Fruit fly (Drosophila melanogaster): ENCODE results near the gene RpS28-like.

Gene RpS28-like

DNA sequence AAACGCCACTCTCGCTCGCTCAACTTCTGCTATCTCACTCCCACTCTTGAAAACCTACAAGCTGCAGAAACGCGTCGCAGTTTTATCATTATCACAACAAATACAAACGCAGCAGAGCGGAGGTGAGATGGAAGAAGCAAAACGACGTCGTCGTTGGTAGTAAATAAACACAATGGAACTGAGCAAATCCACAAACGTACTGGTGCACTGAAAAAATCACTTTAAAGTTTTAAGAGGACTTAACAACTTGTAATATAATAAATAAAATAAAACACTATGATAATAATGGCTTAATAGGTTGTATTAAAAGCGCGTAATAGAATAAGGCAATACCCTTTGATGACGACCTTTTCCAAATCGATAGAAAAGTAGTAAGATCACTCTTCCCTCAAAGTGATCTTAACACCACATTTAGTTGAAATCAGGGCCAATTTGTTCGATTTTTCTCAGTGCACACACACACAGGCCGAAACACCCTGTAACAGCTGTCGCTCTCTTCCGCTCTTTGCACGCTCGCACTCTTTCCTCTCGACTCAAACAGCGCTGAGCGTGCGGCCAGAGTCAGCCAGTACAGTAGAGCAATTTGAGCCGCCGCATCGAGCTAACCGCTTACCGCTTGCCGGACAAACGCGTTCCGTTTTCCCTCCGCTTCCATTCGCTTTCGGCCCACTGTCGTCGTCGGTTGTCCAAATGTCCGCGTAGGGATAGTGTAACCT is 12.8 kb downstream of the RpS28-like start (continued):
- TF ChIP-seq eg (GFP tag; IDR thresholded peaks at IDR 0.05) = peak; percentile 94
- TF ChIP-seq CG10669 (GFP tag; optimal IDR thresholded peaks at IDR 0.05) = peak; percentile 94
- TF ChIP-seq acj6 (GFP tag; optimal IDR thresholded peaks at IDR 0.05) = peak; percentile 96
- TF ChIP-seq fd59A (GFP tag; optimal IDR thresholded peaks at IDR 0.05) = peak; percentile 95
- peak; percentile 97 for TF ChIP-seq CG3032 (tag; optimal IDR thresholded peaks at IDR 0.05)
- peak; percentile 97 for TF ChIP-seq svp (GFP tag)
- TF ChIP-seq Eip75B (GFP tag; optimal IDR thresholded peaks at IDR 0.05) = peak; percentile 86
- peak; percentile 93 for TF ChIP-seq CG6163 (GFP tag; IDR thresholded peaks at IDR 0.05)
- TF ChIP-seq cyc (GFP tag; optimal IDR thresholded peaks at IDR 0.05) = peak; percentile 92
- TF ChIP-seq Eip78C (GFP tag) = peak; percentile 97
- peak; percentile 91 for TF ChIP-seq CG3919 (GFP tag; optimal IDR thresholded peaks at IDR 0.05)
- peak; percentile 89 for TF ChIP-seq Sox102F (GFP tag; optimal IDR thresholded peaks at IDR 0.05)
- TF ChIP-seq CG31627 (GFP tag; optimal IDR thresholded peaks at IDR 0.05) = peak; percentile 92
- TF ChIP-seq CG8119 (GFP tag; IDR thresholded peaks at IDR 0.05) = peak; percentile 98
- TF ChIP-seq salr (GFP tag; optimal IDR thresholded peaks at IDR 0.05) = peak; percentile 74 to 91
- peak; percentile 94 for TF ChIP-seq CG34406 (GFP tag; optimal IDR thresholded peaks at IDR 0.05)

DNA sequence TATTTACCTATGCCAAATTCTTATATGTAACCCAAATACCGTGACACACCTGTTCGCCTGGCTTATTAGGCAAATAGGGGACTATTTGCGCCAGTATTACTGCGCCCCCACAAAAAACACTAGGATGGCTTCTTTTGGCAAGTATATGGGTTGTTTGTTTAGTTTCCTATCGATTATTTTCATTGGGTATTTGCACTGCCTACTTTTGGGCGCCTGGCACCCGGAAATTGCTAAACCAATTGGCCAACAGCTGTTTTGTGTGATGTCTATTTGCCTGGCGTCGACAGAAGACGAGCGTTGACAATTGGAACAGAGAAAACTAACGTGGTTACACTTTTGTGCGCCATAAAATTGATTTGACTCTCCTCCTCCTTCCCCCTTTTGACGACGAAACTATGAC is 16.4 kb downstream of the RpS28-like start:
- TF ChIP-seq CG7368 (GFP tag; optimal IDR thresholded peaks at IDR 0.05) = no peak
- peak; percentile 30 for TF ChIP-seq fkh (GFP tag; optimal IDR thresholded peaks at IDR 0.05)
- no peak for TF ChIP-seq Sox15 (GFP tag; optimal IDR thresholded peaks at IDR 0.05)
- TF ChIP-seq CG11762 (GFP tag; optimal IDR thresholded peaks at IDR 0.05; ENCODE audit: insufficient read depth) = no peak
- no peak for TF ChIP-seq CG6854 (GFP tag; optimal IDR thresholded peaks at IDR 0.05)
- no peak for TF ChIP-seq Blimp-1 (GFP tag; optimal IDR thresholded peaks at IDR 0.05)
- TF ChIP-seq fd85E (GFP tag; optimal IDR thresholded peaks at IDR 0.05) = no peak

DNA sequence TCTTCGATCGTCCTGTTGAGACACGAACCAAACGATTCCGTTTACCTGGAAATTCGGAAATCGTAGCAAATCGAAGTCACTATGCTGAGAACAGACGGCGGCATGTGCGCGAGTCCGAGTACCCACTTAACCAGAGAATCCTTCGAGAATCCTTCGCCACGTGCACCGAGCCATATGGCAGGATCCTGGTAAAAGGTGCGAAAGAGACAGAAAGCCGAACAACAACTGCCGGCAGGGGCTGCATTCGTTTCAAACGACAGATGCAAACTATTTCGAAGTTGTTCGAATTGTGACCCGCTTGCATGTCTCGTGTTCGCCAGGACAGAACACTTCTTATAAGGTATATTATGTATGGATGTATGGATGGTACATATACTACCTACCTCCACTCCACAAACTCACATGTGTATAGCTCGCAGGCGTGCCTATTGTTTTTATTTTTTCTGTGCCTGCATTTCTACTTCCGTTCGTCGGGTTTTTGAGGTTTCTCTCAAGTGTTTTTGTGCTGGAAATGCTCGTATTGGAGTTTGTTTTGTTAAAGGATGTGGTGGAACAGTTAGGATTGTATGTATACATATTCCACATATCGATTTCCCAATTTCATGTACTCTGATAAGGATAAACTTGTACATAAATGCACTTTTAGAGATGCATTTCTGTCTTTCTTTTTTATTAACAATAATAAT is 17.9 kb downstream of the RpS28-like start:
- TF ChIP-seq CG6792 (GFP tag; optimal IDR thresholded peaks at IDR 0.05) = no peak
- no peak for TF ChIP-seq salr (GFP tag; optimal IDR thresholded peaks at IDR 0.05)
- no peak for TF ChIP-seq dac (GFP tag; optimal IDR thresholded peaks at IDR 0.05)
- TF ChIP-seq CG1621 (tag; optimal IDR thresholded peaks at IDR 0.05) = no peak
- no peak for TF ChIP-seq CG9139 (GFP tag; optimal IDR thresholded peaks at IDR 0.05)
- TF ChIP-seq CG6808 (GFP tag; optimal IDR thresholded peaks at IDR 0.05) = no peak
- TF ChIP-seq Sox102F (GFP tag; optimal IDR thresholded peaks at IDR 0.05) = no peak
- TF ChIP-seq Eip75B (GFP tag; optimal IDR thresholded peaks at IDR 0.05) = no peak
- no peak for TF ChIP-seq fd59A (GFP tag; optimal IDR thresholded peaks at IDR 0.05)
- no peak for TF ChIP-seq CG4318 (GFP tag; optimal IDR thresholded peaks at IDR 0.05)
- no peak for TF ChIP-seq CG15336 (GFP tag; IDR thresholded peaks at IDR 0.05)
- no peak for TF ChIP-seq CG34406 (GFP tag; optimal IDR thresholded peaks at IDR 0.05)
- no peak for TF ChIP-seq ss (GFP tag; optimal IDR thresholded peaks at IDR 0.05)
- no peak for TF ChIP-seq CG16779 (tag; optimal IDR thresholded peaks at IDR 0.05)
- TF ChIP-seq Eip93F (GFP tag; optimal IDR thresholded peaks at IDR 0.05) = no peak
- no peak for TF ChIP-seq fkh (GFP tag; optimal IDR thresholded peaks at IDR 0.05)
- TF ChIP-seq CG11294 (GFP tag; IDR thresholded peaks at IDR 0.05) = no peak
- no peak for TF ChIP-seq net (GFP tag; optimal IDR thresholded peaks at IDR 0.05)
- TF ChIP-seq CG6854 (GFP tag; optimal IDR thresholded peaks at IDR 0.05) = no peak
